Fruit fly (Drosophila melanogaster): ENCODE measurements around the gene NP15.6.

DNA sequence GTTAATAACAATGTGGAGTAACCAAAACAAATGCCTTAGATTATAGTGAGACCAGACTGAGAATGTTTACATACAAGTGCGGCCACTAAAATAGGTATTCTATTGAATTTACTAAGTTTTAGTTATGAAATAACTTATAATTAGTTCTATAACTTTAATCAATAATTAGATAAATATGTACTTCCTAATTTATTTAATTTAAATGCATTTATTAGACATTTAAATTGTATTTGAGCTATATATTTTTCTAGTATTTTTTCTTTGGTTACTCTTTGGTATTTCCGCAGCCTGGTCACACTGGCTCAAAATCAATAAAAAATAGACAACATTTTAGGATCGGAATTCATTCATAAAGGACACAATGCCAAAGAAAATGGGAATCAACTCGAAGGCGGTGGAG lies 4.0 kb downstream of the NP15.6 start, which contains the start of the genes Prp18 and CG6013:
- TF ChIP-seq pan (optimal IDR thresholded peaks at IDR 0.05) (no peak), usp (GFP tag; optimal IDR thresholded peaks at IDR 0.05) (no peak)

All from whole organism.